Fruit fly (Drosophila melanogaster): ENCODE results near the gene RpLP1.

The RpLP1 gene

dm6 chr2L:419620-420184, at the start of gene RpLP1, which contains the start of gene CG13690:
TSS of gene RpLP1 (plus strand) at chr2L:419952.
TSS of gene CG13690 (minus strand) at chr2L:419652.
- peak; percentile 87 for TF ChIP-seq CG17801 (GFP tag; optimal IDR thresholded peaks at IDR 0.05; ENCODE audit: partially characterized antibody)

dm6 chr2L:371747-372146, 48.0 kb upstream of the RpLP1 start:
- TF ChIP-seq CG17801 (GFP tag; optimal IDR thresholded peaks at IDR 0.05; ENCODE audit: partially characterized antibody), result no peak

- no peak for TF ChIP-seq CG17801 (GFP tag; optimal IDR thresholded peaks at IDR 0.05; ENCODE audit: partially characterized antibody)
Observed at dm6 chr2L:377780-378222, 42.0 kb upstream of the RpLP1 start, which contains the start of gene al. TSS of gene al (plus strand) at chr2L:378112.

- TF ChIP-seq CG17801 (GFP tag; optimal IDR thresholded peaks at IDR 0.05; ENCODE audit: partially characterized antibody), result no peak
Observed at dm6 chr2L:378815-379440, 40.8 kb upstream of the RpLP1 start.

- TF ChIP-seq CG17801 (GFP tag; optimal IDR thresholded peaks at IDR 0.05; ENCODE audit: partially characterized antibody), result no peak
Observed at dm6 chr2L:382807-383206, 36.9 kb upstream of the RpLP1 start.

dm6 chr2L:390509-390908, 29.2 kb upstream of the RpLP1 start:
- no peak for TF ChIP-seq CG17801 (GFP tag; optimal IDR thresholded peaks at IDR 0.05; ENCODE audit: partially characterized antibody)

- no peak for TF ChIP-seq CG17801 (GFP tag; optimal IDR thresholded peaks at IDR 0.05; ENCODE audit: partially characterized antibody)
Observed at dm6 chr2L:392529-392928, 27.2 kb upstream of the RpLP1 start.

- TF ChIP-seq CG17801 (GFP tag; optimal IDR thresholded peaks at IDR 0.05; ENCODE audit: partially characterized antibody), result no peak
Observed at dm6 chr2L:395366-396117, 24.2 kb upstream of the RpLP1 start.

- no peak for TF ChIP-seq CG17801 (GFP tag; optimal IDR thresholded peaks at IDR 0.05; ENCODE audit: partially characterized antibody)
Observed at dm6 chr2L:402098-402497, 17.7 kb upstream of the RpLP1 start, which contains the start of gene CG4213. TSS of gene CG4213 (minus strand) at chr2L:402198.

dm6 chr2L:403627-404575, 15.9 kb upstream of the RpLP1 start, which contains the start of gene Polr1B:
TSS of gene Polr1B (plus strand) at chr2L:404285.
- no peak for TF ChIP-seq CG17801 (GFP tag; optimal IDR thresholded peaks at IDR 0.05; ENCODE audit: partially characterized antibody)

- no peak for TF ChIP-seq CG17801 (GFP tag; optimal IDR thresholded peaks at IDR 0.05; ENCODE audit: partially characterized antibody)
Observed at dm6 chr2L:412931-413330, 6.8 kb upstream of the RpLP1 start.

- TF ChIP-seq CG17801 (GFP tag; optimal IDR thresholded peaks at IDR 0.05; ENCODE audit: partially characterized antibody), result no peak
Observed at dm6 chr2L:413894-414293, 5.9 kb upstream of the RpLP1 start.

dm6 chr2L:414593-415399, 5.0 kb upstream of the RpLP1 start, which contains the start of the genes AP-2alpha and ebi:
TSS of gene AP-2alpha (minus strand) at chr2L:414777.
TSS of gene ebi (plus strand) at chr2L:415067.
- peak; percentile 73 for TF ChIP-seq CG17801 (GFP tag; optimal IDR thresholded peaks at IDR 0.05; ENCODE audit: partially characterized antibody)
